Fruit fly (Drosophila melanogaster): ENCODE measurements around the gene BBIP1.

DNA sequence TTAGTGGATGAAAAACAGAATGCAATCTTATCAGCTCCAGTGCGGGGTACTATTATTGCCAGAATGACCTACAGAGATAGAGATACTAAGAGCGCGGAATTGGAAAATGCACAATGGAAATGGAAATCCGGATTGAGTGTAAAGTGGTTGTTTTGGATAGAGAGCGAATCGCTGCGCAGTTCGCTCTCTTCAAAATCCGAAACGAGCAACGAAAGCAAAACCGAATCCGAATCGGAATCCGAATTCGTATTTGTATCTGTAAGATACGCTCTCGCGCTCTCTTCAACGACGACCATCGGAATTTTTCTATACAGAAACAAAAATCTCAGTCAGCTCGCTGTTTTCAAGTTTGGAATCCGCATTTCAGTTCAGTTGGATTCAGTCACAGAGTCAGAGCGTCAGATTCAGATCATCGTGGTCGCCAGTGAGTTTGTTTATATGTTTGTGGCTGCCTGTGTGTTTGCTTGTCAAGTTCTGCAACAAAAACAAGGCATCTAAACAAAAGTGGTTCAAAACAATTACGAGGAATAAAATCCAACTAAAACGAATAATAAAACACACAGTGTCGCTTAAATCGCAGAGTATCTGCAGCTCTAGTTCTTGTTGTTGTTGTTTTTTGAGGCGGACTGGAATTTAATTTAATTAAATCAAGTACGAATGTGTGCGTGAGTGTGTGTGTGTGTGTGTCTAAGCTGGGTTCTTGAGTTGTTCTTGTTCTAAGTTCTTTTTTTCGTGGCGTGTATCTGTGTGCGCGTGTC lies 13.6 kb downstream of the BBIP1 start, which contains the start of gene ps:
- TF ChIP-seq h (optimal IDR thresholded peaks at IDR 0.05) (no peak), Myc (optimal IDR thresholded peaks at IDR 0.05) (no peak), psq (optimal IDR thresholded peaks at IDR 0.05) (no peak), ttk (optimal IDR thresholded peaks at IDR 0.05) (no peak), insv (optimal IDR thresholded peaks at IDR 0.05) (no peak), Sin3A (optimal IDR thresholded peaks at IDR 0.05) (no peak)

Data from Kc167 (cell line).